Worm (Caenorhabditis elegans) whole organism, midembryonic: ENCODE measurements around the gene Y49F6B.8.

Source experiments
- T22C8.4 ChIP-seq: fragments of 200-800 bp; sonication (Bioruptor generic); IDR thresholded peaks from 2 replicates; pipeline ENCODE4 v1.3.6; 2022; ENCODE audit warnings: missing genetic modification characterization, missing compliant biosample characterization
- med-1 ChIP-seq: sonication (generic microtip); optimal IDR thresholded peaks from 2 replicates; lab custom pipeline; 2017; ENCODE audit warnings: missing genetic modification characterization, mild to moderate bottlenecking, missing compliant biosample characterization, antibody characterized with exemption, missing genetic modification reagents; ENCODE audit not compliant: insufficient read depth
- ref-1 ChIP-seq: fragments of 200-800 bp; sonication (Bioruptor generic); conservative IDR thresholded peaks from 2 replicates; pipeline ENCODE4 v1.3.6; 2022; ENCODE audit warnings: missing genetic modification reagents, missing genetic modification characterization, missing compliant biosample characterization
- ztf-23 ChIP-seq: fragments of 200-800 bp; sonication (Bioruptor generic); IDR thresholded peaks from 2 replicates; pipeline ENCODE4 v1.3.6; 2022; ENCODE audit warnings: missing genetic modification reagents, missing genetic modification characterization, missing compliant biosample characterization

DNA sequence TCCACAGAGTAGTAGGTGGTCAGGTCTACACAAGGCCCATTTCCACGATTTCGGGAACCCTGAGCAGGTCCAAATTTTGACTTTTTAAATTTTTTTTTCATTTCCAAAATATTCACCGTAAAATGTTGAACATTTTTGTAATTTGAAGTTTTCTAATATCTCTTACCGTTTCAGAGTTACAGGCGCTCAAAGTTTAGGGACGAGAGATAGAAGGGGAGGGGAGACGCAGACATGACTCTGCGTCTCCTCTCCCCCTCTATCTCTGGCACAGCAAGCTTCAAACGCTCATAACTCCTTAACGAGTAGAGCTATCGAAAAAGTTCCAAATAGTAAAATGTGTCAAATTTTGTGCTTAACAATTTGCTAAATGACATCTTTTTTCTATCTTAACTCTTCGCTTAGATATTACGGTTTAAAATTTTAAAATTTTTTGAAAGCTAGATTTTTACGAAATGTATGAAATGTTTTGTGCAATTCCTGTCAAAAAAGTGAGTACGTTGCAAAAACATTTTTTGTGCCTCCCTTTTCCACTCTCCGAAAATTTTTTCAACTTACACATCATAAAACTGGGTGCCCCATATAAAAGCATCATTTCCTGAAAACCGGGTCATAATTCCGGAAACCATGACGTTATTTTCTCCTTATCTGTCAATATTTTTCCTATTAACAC is 34.0 kb upstream of the Y49F6B.8 start, which contains the start of the genes Y49F6B.14 and clec-125:
- TF ChIP-seq ref-1 (GFP tag; lab: Robert Waterston, UW) (no peak), T22C8.4 (GFP tag; lab: Robert Waterston, UW) (no peak), med-1 (GFP tag; lab: Kevin White, UChicago) (no peak), ztf-23 (GFP tag; lab: Robert Waterston, UW) (no peak)
